Fruit fly (Drosophila melanogaster): Measurements from ENCODE around the gene MTPAP.

MTPAP gene

dm6 chrX:1349255-1349654 is at the start of gene MTPAP:
Gene MTPAP, minus strand, starts transcription at chrX:1349357.
- no peak for TF ChIP-seq Sin3A (optimal IDR thresholded peaks at IDR 0.05)
- TF ChIP-seq psq (optimal IDR thresholded peaks at IDR 0.05) = no peak
- no peak for TF ChIP-seq h (optimal IDR thresholded peaks at IDR 0.05)
- TF ChIP-seq ttk (optimal IDR thresholded peaks at IDR 0.05) = no peak

- TF ChIP-seq psq (optimal IDR thresholded peaks at IDR 0.05) (no peak), Myc (optimal IDR thresholded peaks at IDR 0.05) (no peak), h (optimal IDR thresholded peaks at IDR 0.05) (no peak), ttk (optimal IDR thresholded peaks at IDR 0.05) (no peak), insv (optimal IDR thresholded peaks at IDR 0.05) (no peak)
Observed at dm6 chrX:1398455-1399055, 49.4 kb upstream of the MTPAP start.

dm6 chrX:1397649-1398454 is 48.7 kb upstream of the MTPAP start:
- TF ChIP-seq ttk (optimal IDR thresholded peaks at IDR 0.05) (no peak), h (optimal IDR thresholded peaks at IDR 0.05) (no peak), psq (optimal IDR thresholded peaks at IDR 0.05) (no peak), Myc (optimal IDR thresholded peaks at IDR 0.05) (no peak), Sin3A (optimal IDR thresholded peaks at IDR 0.05) (no peak), insv (optimal IDR thresholded peaks at IDR 0.05) (no peak)

- TF ChIP-seq ttk (optimal IDR thresholded peaks at IDR 0.05) (no peak), Myc (optimal IDR thresholded peaks at IDR 0.05) (no peak), Sin3A (optimal IDR thresholded peaks at IDR 0.05) (no peak), h (optimal IDR thresholded peaks at IDR 0.05) (no peak), psq (optimal IDR thresholded peaks at IDR 0.05) (no peak), insv (optimal IDR thresholded peaks at IDR 0.05) (no peak)
Observed at dm6 chrX:1392875-1393274, 43.7 kb upstream of the MTPAP start, which contains the start of gene Rilpl. Gene Rilpl, plus strand, starts transcription at chrX:1393054.

- no peak for TF ChIP-seq psq (optimal IDR thresholded peaks at IDR 0.05)
- TF ChIP-seq ttk (optimal IDR thresholded peaks at IDR 0.05) = no peak
- no peak for TF ChIP-seq h (optimal IDR thresholded peaks at IDR 0.05)
- no peak for TF ChIP-seq Myc (optimal IDR thresholded peaks at IDR 0.05)
- no peak for TF ChIP-seq Sin3A (optimal IDR thresholded peaks at IDR 0.05)
- TF ChIP-seq insv (optimal IDR thresholded peaks at IDR 0.05) = no peak
Observed at dm6 chrX:1388148-1388703, 39.1 kb upstream of the MTPAP start.

- TF ChIP-seq Sin3A (optimal IDR thresholded peaks at IDR 0.05) (no peak), ttk (optimal IDR thresholded peaks at IDR 0.05) (no peak), Myc (optimal IDR thresholded peaks at IDR 0.05) (no peak), psq (optimal IDR thresholded peaks at IDR 0.05) (no peak), h (optimal IDR thresholded peaks at IDR 0.05) (no peak), insv (optimal IDR thresholded peaks at IDR 0.05) (no peak)
Observed at dm6 chrX:1387149-1387752, 38.1 kb upstream of the MTPAP start.

- TF ChIP-seq ttk (optimal IDR thresholded peaks at IDR 0.05) = no peak
- TF ChIP-seq Sin3A (optimal IDR thresholded peaks at IDR 0.05) = no peak
- no peak for TF ChIP-seq psq (optimal IDR thresholded peaks at IDR 0.05)
- no peak for TF ChIP-seq Myc (optimal IDR thresholded peaks at IDR 0.05)
Observed at dm6 chrX:1384232-1384631, 35.1 kb upstream of the MTPAP start.

- TF ChIP-seq psq (optimal IDR thresholded peaks at IDR 0.05) = no peak
Observed at dm6 chrX:1382489-1382888, 33.3 kb upstream of the MTPAP start.

- TF ChIP-seq insv (optimal IDR thresholded peaks at IDR 0.05) = no peak
- no peak for TF ChIP-seq h (optimal IDR thresholded peaks at IDR 0.05)
- no peak for TF ChIP-seq Myc (optimal IDR thresholded peaks at IDR 0.05)
- TF ChIP-seq ttk (optimal IDR thresholded peaks at IDR 0.05) = no peak
- no peak for TF ChIP-seq psq (optimal IDR thresholded peaks at IDR 0.05)
- TF ChIP-seq Sin3A (optimal IDR thresholded peaks at IDR 0.05) = no peak
Observed at dm6 chrX:1381413-1381991, 32.3 kb upstream of the MTPAP start.

- no peak for TF ChIP-seq insv (optimal IDR thresholded peaks at IDR 0.05)
- TF ChIP-seq h (optimal IDR thresholded peaks at IDR 0.05) = no peak
- TF ChIP-seq Sin3A (optimal IDR thresholded peaks at IDR 0.05) = no peak
- no peak for TF ChIP-seq Myc (optimal IDR thresholded peaks at IDR 0.05)
- TF ChIP-seq psq (optimal IDR thresholded peaks at IDR 0.05) = no peak
- TF ChIP-seq ttk (optimal IDR thresholded peaks at IDR 0.05) = no peak
Observed at dm6 chrX:1380350-1381060, 31.3 kb upstream of the MTPAP start, which contains the start of the genes CG3719 and CG32813. Gene CG3719, minus strand, starts transcription at chrX:1380480. Gene CG32813, plus strand, starts transcription at chrX:1380914.

- TF ChIP-seq ttk (optimal IDR thresholded peaks at IDR 0.05) = no peak
- no peak for TF ChIP-seq psq (optimal IDR thresholded peaks at IDR 0.05)
- TF ChIP-seq Sin3A (optimal IDR thresholded peaks at IDR 0.05) = no peak
- TF ChIP-seq h (optimal IDR thresholded peaks at IDR 0.05) = no peak
- TF ChIP-seq insv (optimal IDR thresholded peaks at IDR 0.05) = no peak
- TF ChIP-seq Myc (optimal IDR thresholded peaks at IDR 0.05) = no peak
Observed at dm6 chrX:1379692-1380349, 30.7 kb upstream of the MTPAP start.
